Fruit fly (Drosophila melanogaster) whole organism, embryonic: ENCODE data around the gene CG32801.
A peak's percentile ranks its signal among the peaks of the same experiment; 100 is the strongest.

Source experiments
- Atf3 ChIP-seq: fragments of 200-800 bp; sonication (Bioruptor generic); optimal IDR thresholded peaks from 3 replicates; lab custom pipeline; 2016; ENCODE audit warnings: missing biosample characterization, missing genetic modification characterization
- B-H1 ChIP-seq: fragments of 200-800 bp; sonication (Bioruptor generic); IDR thresholded peaks from 3 replicates; pipeline ENCODE4 v1.3.6; 2022; ENCODE audit warnings: missing biosample characterization, missing genetic modification characterization
- Bgb ChIP-seq: fragments of 200-800 bp; sonication (Bioruptor generic); IDR thresholded peaks from 2 replicates; pipeline ENCODE4 v1.3.6; 2022; ENCODE audit warnings: missing biosample characterization, missing genetic modification characterization; ENCODE audit not compliant: partially characterized antibody
- CG1233 ChIP-seq: fragments of 200-800 bp; sonication (Bioruptor generic); optimal IDR thresholded peaks from 4 replicates; lab custom pipeline; 2018; ENCODE audit warnings: missing biosample characterization, mild to moderate bottlenecking, missing genetic modification characterization
- CG13624 ChIP-seq: fragments of 200-800 bp; sonication (Bioruptor generic); optimal IDR thresholded peaks from 2 replicates; lab custom pipeline; 2016; ENCODE audit warnings: missing biosample characterization, missing genetic modification characterization
- CG14710 ChIP-seq: fragments of 200-800 bp; sonication (Bioruptor generic); optimal IDR thresholded peaks from 3 replicates; lab custom pipeline; 2019; ENCODE audit warnings: missing biosample characterization, mild to moderate bottlenecking, missing genetic modification characterization, moderate library complexity
- CG15011 ChIP-seq: fragments of 200-800 bp; sonication (Bioruptor generic); optimal IDR thresholded peaks from 3 replicates; lab custom pipeline; 2018; ENCODE audit warnings: missing biosample characterization, mild to moderate bottlenecking, missing genetic modification characterization
- CG17385 ChIP-seq: fragments of 200-800 bp; sonication (Bioruptor generic); optimal IDR thresholded peaks from 3 replicates; lab custom pipeline; 2018; ENCODE audit warnings: missing biosample characterization, mild to moderate bottlenecking, missing genetic modification characterization
- CG18599 ChIP-seq: fragments of 200-800 bp; sonication (Bioruptor generic); optimal IDR thresholded peaks from 3 replicates; lab custom pipeline; 2017; ENCODE audit warnings: missing biosample characterization, missing genetic modification characterization, mild to moderate bottlenecking, moderate library complexity, missing genetic modification reagents
- CG2120 ChIP-seq: fragments of 200-800 bp; sonication (Bioruptor generic); optimal IDR thresholded peaks from 3 replicates; lab custom pipeline; 2016; ENCODE audit warnings: missing biosample characterization, missing genetic modification characterization
- CG3407 ChIP-seq: fragments of 200-800 bp; sonication (Bioruptor generic); optimal IDR thresholded peaks from 2 replicates; lab custom pipeline; 2018; ENCODE audit warnings: missing biosample characterization, mild to moderate bottlenecking, missing genetic modification characterization
- CG43689 ChIP-seq: fragments of 200-800 bp; sonication (Bioruptor generic); IDR thresholded peaks from 2 replicates; pipeline ENCODE4 v1.3.6; 2022; ENCODE audit warnings: missing biosample characterization, missing genetic modification characterization
- CG4617 ChIP-seq: fragments of 200-800 bp; sonication (Bioruptor generic); optimal IDR thresholded peaks from 3 replicates; lab custom pipeline; 2016; ENCODE audit warnings: missing biosample characterization, missing genetic modification characterization, borderline replicate concordance
- CG7357 ChIP-seq: fragments of 200-800 bp; sonication (Bioruptor generic); IDR thresholded peaks from 3 replicates; pipeline ENCODE4 v1.3.6; 2022; ENCODE audit warnings: missing biosample characterization, missing genetic modification characterization
- CG7745 ChIP-seq: fragments of 200-800 bp; sonication (Bioruptor generic); optimal IDR thresholded peaks from 2 replicates; lab custom pipeline; 2018; ENCODE audit warnings: missing biosample characterization, mild to moderate bottlenecking, missing genetic modification characterization, moderate library complexity
- Doc2 ChIP-seq: fragments of 200-800 bp; sonication (Bioruptor generic); IDR thresholded peaks from 2 replicates; pipeline ENCODE4 v1.3.6; 2022; ENCODE audit warnings: missing biosample characterization, missing genetic modification characterization
- Hand ChIP-seq: fragments of 200-800 bp; sonication (Bioruptor generic); optimal IDR thresholded peaks from 2 replicates; lab custom pipeline; 2017; ENCODE audit warnings: mild to moderate bottlenecking, missing biosample characterization, missing genetic modification reagents, missing genetic modification characterization
- Hmr ChIP-seq: fragments of 200-800 bp; sonication (Bioruptor generic); optimal IDR thresholded peaks from 3 replicates; lab custom pipeline; 2017; ENCODE audit warnings: mild to moderate bottlenecking, missing biosample characterization, missing genetic modification reagents, missing genetic modification characterization
- MTF-1 ChIP-seq: fragments of 200-800 bp; sonication (Bioruptor generic); optimal IDR thresholded peaks from 2 replicates; lab custom pipeline; 2018; ENCODE audit warnings: missing biosample characterization, mild to moderate bottlenecking, missing genetic modification characterization, borderline replicate concordance
- Nf-YC ChIP-seq: fragments of 200-800 bp; optimal IDR thresholded peaks from 3 replicates; lab custom pipeline; 2019; ENCODE audit warnings: missing biosample characterization, mild to moderate bottlenecking, missing genetic modification characterization, moderate library complexity
- Pdp1 ChIP-seq, 2 experiments: fragments of 200-800 bp; sonication (Bioruptor generic); optimal IDR thresholded peaks; 3 replicates each; lab custom pipeline; 2016; ENCODE audit warnings: missing biosample characterization in 2 of 2, missing genetic modification characterization in 2 of 2, mild to moderate bottlenecking in 1 of 2, moderate library complexity in 1 of 2
- Spps ChIP-seq: fragments of 200-800 bp; sonication (Bioruptor generic); optimal IDR thresholded peaks from 2 replicates; lab custom pipeline; 2018; ENCODE audit warnings: missing biosample characterization, mild to moderate bottlenecking, missing genetic modification characterization
- Tbp ChIP-seq: fragments of >200 bp; optimal IDR thresholded peaks from 2 replicates; lab custom pipeline; 2018; ENCODE audit warnings: missing biosample characterization, missing genetic modification characterization
- ap ChIP-seq: fragments of 200-800 bp; sonication (Bioruptor generic); IDR thresholded peaks from 2 replicates; pipeline ENCODE4 v1.3.6; 2022; ENCODE audit warnings: missing biosample characterization, missing genetic modification characterization
- ash1 ChIP-seq: fragments of 200-800 bp; sonication (Bioruptor generic); optimal IDR thresholded peaks from 2 replicates; lab custom pipeline; 2018; ENCODE audit warnings: missing biosample characterization, mild to moderate bottlenecking, missing genetic modification characterization
- bab2 ChIP-seq: fragments of 200-800 bp; sonication (Bioruptor generic); optimal IDR thresholded peaks from 2 replicates; lab custom pipeline; 2016; ENCODE audit warnings: missing biosample characterization, missing genetic modification characterization
- chif ChIP-seq, 2 experiments: fragments of 200-800 bp; sonication (Bioruptor generic); optimal IDR thresholded peaks; 3 replicates each; lab custom pipeline; 2016; ENCODE audit warnings: missing biosample characterization in 2 of 2, missing genetic modification characterization in 2 of 2
- cwo ChIP-seq: fragments of 200-800 bp; sonication (Bioruptor generic); optimal IDR thresholded peaks from 3 replicates; lab custom pipeline; 2017; ENCODE audit warnings: missing biosample characterization, missing genetic modification characterization, mild to moderate bottlenecking, moderate library complexity, missing genetic modification reagents
- danr ChIP-seq: fragments of 200-800 bp; sonication (Bioruptor generic); IDR thresholded peaks from 2 replicates; pipeline ENCODE4 v1.3.6; 2022; ENCODE audit warnings: missing biosample characterization, missing genetic modification characterization
- dimm ChIP-seq: fragments of 200-800 bp; sonication (Bioruptor generic); IDR thresholded peaks from 2 replicates; pipeline ENCODE4 v1.3.6; 2022; ENCODE audit warnings: missing biosample characterization, missing genetic modification characterization
- eyg ChIP-seq: fragments of 200-800 bp; sonication (Bioruptor generic); optimal IDR thresholded peaks from 3 replicates; lab custom pipeline; 2016; ENCODE audit warnings: missing biosample characterization, missing genetic modification characterization
- ftz-f1 ChIP-seq: fragments of 200-800 bp; sonication (Bioruptor generic); optimal IDR thresholded peaks from 2 replicates; lab custom pipeline; 2016; ENCODE audit warnings: missing biosample characterization, missing genetic modification characterization
- grau ChIP-seq: fragments of 200-800 bp; optimal IDR thresholded peaks from 3 replicates; lab custom pipeline; 2019; ENCODE audit warnings: missing biosample characterization, mild to moderate bottlenecking, missing genetic modification characterization, moderate library complexity
- gsb ChIP-seq: fragments of 200-800 bp; sonication (Bioruptor generic); IDR thresholded peaks from 2 replicates; pipeline ENCODE4 v1.3.6; 2022; ENCODE audit warnings: missing biosample characterization, missing genetic modification characterization
- ham ChIP-seq: fragments of 200-800 bp; sonication (Bioruptor generic); IDR thresholded peaks from 2 replicates; pipeline ENCODE4 v1.3.6; 2022; ENCODE audit warnings: missing biosample characterization, missing genetic modification characterization
- her ChIP-seq: fragments of 200-800 bp; sonication (Bioruptor generic); optimal IDR thresholded peaks from 2 replicates; lab custom pipeline; 2016; ENCODE audit warnings: missing biosample characterization, missing genetic modification characterization
- mirr ChIP-seq: fragments of 200-800 bp; sonication (Bioruptor generic); optimal IDR thresholded peaks from 3 replicates; lab custom pipeline; 2018; ENCODE audit warnings: missing biosample characterization, mild to moderate bottlenecking, missing genetic modification characterization
- nerfin-1 ChIP-seq: fragments of 200-800 bp; sonication (Bioruptor generic); optimal IDR thresholded peaks from 3 replicates; lab custom pipeline; 2019; ENCODE audit warnings: missing biosample characterization, mild to moderate bottlenecking, missing genetic modification characterization, moderate library complexity
- otp ChIP-seq: fragments of 200-800 bp; sonication (Bioruptor generic); IDR thresholded peaks from 3 replicates; pipeline ENCODE4, ENCODE4 v1.3.6; 2022; ENCODE audit warnings: missing biosample characterization, missing genetic modification characterization
- p53 ChIP-seq: fragments of 200-800 bp; sonication (Bioruptor generic); optimal IDR thresholded peaks from 2 replicates; lab custom pipeline; 2016; ENCODE audit warnings: missing biosample characterization, missing genetic modification characterization
- pan ChIP-seq, 4 experiments: fragments of >200 bp in 3 of 4; fragments of 200-800 bp in 1 of 4; sonication (Bioruptor generic) in 1 of 4; optimal IDR thresholded peaks in 3 of 4; IDR thresholded peaks in 1 of 4; 2 replicates each; pipeline versions ENCODE4 v1.3.6 to Lab custom; 2017 to 2022; ENCODE audit warnings: missing biosample characterization in 2 of 4, missing genetic modification characterization in 2 of 4, mixed read lengths in 1 of 4
- salm ChIP-seq: fragments of 200-800 bp; sonication (Bioruptor generic); optimal IDR thresholded peaks from 2 replicates; lab custom pipeline; 2018; ENCODE audit warnings: missing biosample characterization, mild to moderate bottlenecking, missing genetic modification characterization
- schlank ChIP-seq: fragments of 200-800 bp; sonication (Bioruptor generic); optimal IDR thresholded peaks from 2 replicates; lab custom pipeline; 2018; ENCODE audit warnings: missing biosample characterization, mild to moderate bottlenecking, missing genetic modification characterization
- shn ChIP-seq: fragments of 200-800 bp; sonication (Bioruptor generic); optimal IDR thresholded peaks from 3 replicates; lab custom pipeline; 2016; ENCODE audit warnings: missing biosample characterization, missing genetic modification characterization
- sima ChIP-seq: fragments of 200-800 bp; sonication (Bioruptor generic); optimal IDR thresholded peaks from 2 replicates; lab custom pipeline; 2016; ENCODE audit warnings: missing biosample characterization, missing genetic modification characterization
- stwl ChIP-seq: fragments of 200-800 bp; sonication (Bioruptor generic); optimal IDR thresholded peaks from 3 replicates; lab custom pipeline; 2018; ENCODE audit warnings: missing biosample characterization, mild to moderate bottlenecking, missing genetic modification characterization, moderate library complexity
- tup ChIP-seq: fragments of 200-800 bp; sonication (Bioruptor generic); optimal IDR thresholded peaks from 2 replicates; lab custom pipeline; 2016; ENCODE audit warnings: missing biosample characterization, mild to moderate bottlenecking, missing genetic modification characterization, moderate library complexity
- vvl ChIP-seq: fragments of 200-800 bp; sonication (Bioruptor generic); IDR thresholded peaks from 2 replicates; pipeline ENCODE4 v1.3.6; 2022; ENCODE audit warnings: missing biosample characterization, missing genetic modification characterization
- zen2 ChIP-seq: fragments of 200-800 bp; sonication (Bioruptor generic); IDR thresholded peaks from 3 replicates; pipeline ENCODE4 v1.3.6; 2022; ENCODE audit warnings: missing biosample characterization, missing genetic modification characterization; ENCODE audit not compliant: partially characterized antibody

The CG32801 gene

dm6 chrX:1854070-1854469 lies 48.9 kb downstream of the CG32801 start (continued):
- TF ChIP-seq p53, result peak; percentile 31
- peak; percentile 30 for TF ChIP-seq grau (tag; lab: Kevin White, UChicago)
- TF ChIP-seq schlank (tag; lab: Kevin White, UChicago), result peak; percentile 84
- TF ChIP-seq Atf3, result no peak
- peak; percentile 16 for TF ChIP-seq shn
- peak; percentile 96 for TF ChIP-seq CG18599 (GFP tag; lab: Kevin White, UChicago)
- peak; percentile 60 for TF ChIP-seq MTF-1
- peak; percentile 84 for TF ChIP-seq eyg
- TF ChIP-seq Nf-YC, result peak; percentile 35
- peak; percentile 81 for TF ChIP-seq her (GFP tag; lab: Kevin White, UChicago)
- peak in 1 of 2 experiments; percentile 31 for TF ChIP-seq Pdp1 (GFP tag; optimal IDR thresholded peaks at IDR 0.05; lab: Kevin White, UChicago)
- no peak for TF ChIP-seq CG4617 (GFP tag; lab: Kevin White, UChicago)
- peak; percentile 89 for TF ChIP-seq Hand (GFP tag; lab: Kevin White, UChicago)
- peak; percentile 9 for TF ChIP-seq CG3407
- TF ChIP-seq CG17385, result peak; percentile 56
- TF ChIP-seq ftz-f1 (GFP tag; lab: Kevin White, UChicago), result no peak
- TF ChIP-seq Bgb (GFP tag; lab: Robert Waterston, UW), result no peak
- TF ChIP-seq Tbp (GFP tag; lab: Kevin White, UChicago), result no peak
- peak; percentile 95 for TF ChIP-seq Hmr
- no peak for TF ChIP-seq stwl (tag; lab: Kevin White, UChicago)
- TF ChIP-seq CG14710 (tag; lab: Kevin White, UChicago), result no peak
- no peak for TF ChIP-seq zen2
- TF ChIP-seq vvl (GFP tag; lab: Robert Waterston, UW), result peak; percentile 50; the same call in 1 of the 2 replicates
- peak; percentile 85 for TF ChIP-seq tup (GFP tag; lab: Kevin White, UChicago)
- TF ChIP-seq Spps (tag; lab: Kevin White, UChicago), result no peak
- peak; percentile 66; the same call in 1 of the 2 replicates for TF ChIP-seq ham (GFP tag; lab: Robert Waterston, UW)
- peak; percentile 32 for TF ChIP-seq sima (GFP tag; lab: Kevin White, UChicago)
- TF ChIP-seq Doc2, result no peak
- peak; percentile 80 for TF ChIP-seq cwo (GFP tag; lab: Kevin White, UChicago)
- TF ChIP-seq B-H1 (GFP tag; lab: Robert Waterston, UW), result peak; percentile 38; the same call in 1 of the 3 replicates
- no peak for TF ChIP-seq salm (tag; lab: Kevin White, UChicago)
- peak; percentile 57 for TF ChIP-seq CG13624 (GFP tag; lab: Kevin White, UChicago)
- peak; percentile 43; the same call in 1 of the 2 replicates for TF ChIP-seq dimm (GFP tag; lab: Robert Waterston, UW)
- TF ChIP-seq nerfin-1 (tag; lab: Kevin White, UChicago), result no peak
- 0 out of 2 replicates have a peak, but pooled peaks have one; percentile 13 for TF ChIP-seq ap (GFP tag; lab: Robert Waterston, UW)
- peak; percentile 86 for TF ChIP-seq mirr (GFP tag; lab: Kevin White, UChicago)
- no peak for TF ChIP-seq pan (optimal IDR thresholded peaks at IDR 0.05; lab: Kevin White, UChicago)
- peak in 1 of 2 experiments; percentile 46 for TF ChIP-seq pan (GFP tag; optimal IDR thresholded peaks at IDR 0.05 in 1 of 2, IDR thresholded peaks at IDR 0.05 in 1 of 2)
- peak; percentile 87 for TF ChIP-seq ash1 (GFP tag; lab: Kevin White, UChicago)
- peak; percentile 81 for TF ChIP-seq CG2120 (GFP tag; lab: Kevin White, UChicago)
- TF ChIP-seq danr (GFP tag; lab: Robert Waterston, UW), result 0 out of 2 replicates have a peak, but pooled peaks have one; percentile 24
- TF ChIP-seq CG43689, result peak; percentile 60; the same call in 1 of the 2 replicates
- TF ChIP-seq otp, result peak; percentile 59; the same call in 1 of the 3 replicates
- TF ChIP-seq CG15011 (GFP tag; lab: Kevin White, UChicago), result peak; percentile 67
- peak; percentile 21; the same call in 1 of the 3 replicates for TF ChIP-seq CG7357
- TF ChIP-seq chif (GFP tag; optimal IDR thresholded peaks at IDR 0.05; lab: Kevin White, UChicago), result peak in 1 of 2 experiments; percentile 53
- TF ChIP-seq CG7745 (tag; lab: Kevin White, UChicago), result no peak
- peak; percentile 51; the same call in 1 of the 2 replicates for TF ChIP-seq gsb (GFP tag; lab: Robert Waterston, UW)
- TF ChIP-seq CG1233 (GFP tag; lab: Kevin White, UChicago), result peak; percentile 61
- TF ChIP-seq bab2, result peak; percentile 72
